Worm (Caenorhabditis elegans) whole organism, L1 larva: ENCODE results near the gene F08G5.3.

Experiments used
- C16A3.4 ChIP-seq: fragments of 150-350 bp; optimal IDR thresholded peaks from 2 replicates; lab custom pipeline; 2014; ENCODE audit warnings: missing biosample characterization, missing genetic modification characterization
- C34B4.2 ChIP-seq: sonication (generic microtip); optimal IDR thresholded peaks from 2 replicates; lab custom pipeline; 2017; ENCODE audit warnings: mild to moderate bottlenecking, missing genetic modification characterization, missing compliant biosample characterization
- F16B12.6 ChIP-seq: fragments of 150-350 bp; optimal IDR thresholded peaks from 2 replicates; lab custom pipeline; 2014; ENCODE audit warnings: missing biosample characterization, missing genetic modification characterization
- ceh-90 ChIP-seq: sonication (generic microtip); optimal IDR thresholded peaks from 2 replicates; lab custom pipeline; 2016; ENCODE audit warnings: missing genetic modification characterization, missing compliant biosample characterization
- ces-1 ChIP-seq: fragments of 150-350 bp; optimal IDR thresholded peaks from 2 replicates; lab custom pipeline; 2014; ENCODE audit warnings: missing biosample characterization, missing genetic modification reagents, missing genetic modification characterization
- efl-1 ChIP-seq, 4 experiments: fragments of 150-350 bp; optimal IDR thresholded peaks in 3 of 4; peaks in 1 of 4; 1 replicate in 1 of 4; 2 replicates in 3 of 4; lab custom pipeline; 2014; ENCODE audit warnings: missing biosample characterization in 2 of 4, missing genetic modification characterization in 2 of 4, missing genetic modification reagents in 2 of 4
- efl-3 ChIP-seq: fragments of 200-800 bp; sonication (Bioruptor generic); optimal IDR thresholded peaks from 2 replicates; lab custom pipeline; 2018; ENCODE audit warnings: mild to moderate bottlenecking, missing genetic modification characterization, missing compliant biosample characterization
- egl-13 ChIP-seq: sonication (generic microtip); optimal IDR thresholded peaks from 2 replicates; lab custom pipeline; 2016; ENCODE audit warnings: missing genotype, missing genetic modification reagents, missing genetic modification characterization, missing compliant biosample characterization
- elt-2 ChIP-seq: sonication (generic microtip); optimal IDR thresholded peaks from 2 replicates; lab custom pipeline; 2016; ENCODE audit warnings: missing genetic modification characterization, mild to moderate bottlenecking, inconsistent platforms, missing compliant biosample characterization, missing genetic modification reagents
- elt-3 ChIP-seq, 6 experiments: fragments of 150-350 bp in 1 of 6; sonication (generic microtip); optimal IDR thresholded peaks; 2 replicates each; lab custom pipeline; 2017 to 2018; ENCODE audit warnings: missing biosample characterization in 6 of 6, missing genetic modification characterization in 6 of 6, inconsistent platforms in 1 of 6
- fkh-10 ChIP-seq: sonication (generic microtip); optimal IDR thresholded peaks from 2 replicates; lab custom pipeline; 2017; ENCODE audit warnings: missing biosample characterization, missing genetic modification reagents, missing genetic modification characterization
- fkh-4 ChIP-seq: sonication (generic microtip); optimal IDR thresholded peaks from 2 replicates; lab custom pipeline; 2016; ENCODE audit warnings: missing compliant biosample characterization, missing genetic modification characterization, borderline replicate concordance
- fkh-8 ChIP-seq: sonication (generic microtip); optimal IDR thresholded peaks from 2 replicates; lab custom pipeline; 2016; ENCODE audit warnings: mild to moderate bottlenecking, missing genetic modification characterization, missing compliant biosample characterization
- hlh-17 ChIP-seq: fragments of 200-800 bp; sonication (Bioruptor generic); optimal IDR thresholded peaks from 2 replicates; lab custom pipeline; 2018; ENCODE audit warnings: missing genetic modification characterization, mild to moderate bottlenecking, missing compliant biosample characterization, moderate library complexity, borderline replicate concordance
- hpl-2 ChIP-seq: fragments of 150-350 bp; optimal IDR thresholded peaks from 2 replicates; lab custom pipeline; 2014; ENCODE audit warnings: missing biosample characterization, missing genetic modification reagents, missing genetic modification characterization
- jun-1 ChIP-seq: fragments of 150-350 bp; optimal IDR thresholded peaks from 2 replicates; lab custom pipeline; 2014; ENCODE audit warnings: missing biosample characterization, missing genetic modification reagents, missing genetic modification characterization
- lin-14 ChIP-seq: fragments of 200-800 bp; sonication (Bioruptor generic); optimal IDR thresholded peaks from 2 replicates; lab custom pipeline; 2018; ENCODE audit warnings: mild to moderate bottlenecking, missing genetic modification characterization, moderate library complexity, missing compliant biosample characterization
- lin-35 ChIP-seq, 2 experiments: fragments of 150-350 bp; optimal IDR thresholded peaks; 2 replicates each; lab custom pipeline; 2014; ENCODE audit warnings: missing biosample characterization in 2 of 2, missing genetic modification characterization in 2 of 2, missing genetic modification reagents in 2 of 2
- lir-3 ChIP-seq: sonication (generic microtip); optimal IDR thresholded peaks from 2 replicates; lab custom pipeline; 2016; ENCODE audit warnings: mild to moderate bottlenecking, missing genetic modification characterization, moderate library complexity, missing compliant biosample characterization; ENCODE audit not compliant: poor library complexity
- lsy-2 ChIP-seq, 2 experiments: fragments of 150-350 bp; optimal IDR thresholded peaks; 2 replicates each; lab custom pipeline; 2014; ENCODE audit warnings: missing biosample characterization in 2 of 2, missing genetic modification characterization in 2 of 2
- mef-2 ChIP-seq: fragments of 150-350 bp; optimal IDR thresholded peaks from 2 replicates; lab custom pipeline; 2014; ENCODE audit warnings: missing biosample characterization, missing genetic modification characterization
- nhr-11 ChIP-seq: fragments of 150-350 bp; optimal IDR thresholded peaks from 2 replicates; lab custom pipeline; 2014; ENCODE audit warnings: missing biosample characterization, missing genetic modification characterization
- nhr-12 ChIP-seq: sonication (generic microtip); optimal IDR thresholded peaks from 2 replicates; lab custom pipeline; 2017; ENCODE audit warnings: missing biosample characterization, missing genetic modification characterization
- nhr-19 ChIP-seq: fragments of 200-800 bp; sonication (Bioruptor generic); conservative IDR thresholded peaks from 2 replicates; pipeline ENCODE4 v1.3.6; 2022; ENCODE audit warnings: missing genetic modification characterization, missing compliant biosample characterization
- nhr-47 ChIP-seq: sonication (generic microtip); optimal IDR thresholded peaks from 2 replicates; lab custom pipeline; 2016; ENCODE audit warnings: mild to moderate bottlenecking, missing genetic modification characterization, moderate library complexity, missing compliant biosample characterization
- nhr-71 ChIP-seq: sonication (generic microtip); optimal IDR thresholded peaks from 2 replicates; lab custom pipeline; 2016; ENCODE audit warnings: mild to moderate bottlenecking, missing genetic modification characterization, moderate library complexity, missing compliant biosample characterization
- nhr-76 ChIP-seq: sonication (generic microtip); optimal IDR thresholded peaks from 2 replicates; lab custom pipeline; 2017; ENCODE audit warnings: missing biosample characterization, missing genetic modification characterization
- nhr-90 ChIP-seq: sonication (generic microtip); optimal IDR thresholded peaks from 2 replicates; lab custom pipeline; 2016; ENCODE audit warnings: mild to moderate bottlenecking, missing genetic modification characterization, missing compliant biosample characterization; ENCODE audit not compliant: poor library complexity
- pqm-1 ChIP-seq: sonication (generic microtip); optimal IDR thresholded peaks from 3 replicates; lab custom pipeline; 2017; ENCODE audit warnings: missing biosample characterization, missing genetic modification characterization
- rnt-1 ChIP-seq: sonication (generic microtip); optimal IDR thresholded peaks from 2 replicates; lab custom pipeline; 2016; ENCODE audit warnings: mild to moderate bottlenecking, missing genetic modification characterization, moderate library complexity, missing compliant biosample characterization
- skn-1 ChIP-seq: fragments of 150-350 bp; optimal IDR thresholded peaks from 2 replicates; lab custom pipeline; 2014; ENCODE audit warnings: missing biosample characterization, missing genetic modification characterization
- sox-4 ChIP-seq: sonication (generic microtip); optimal IDR thresholded peaks from 2 replicates; lab custom pipeline; 2016; ENCODE audit warnings: missing genetic modification characterization, missing compliant biosample characterization
- sptf-1 ChIP-seq: fragments of 150-350 bp; optimal IDR thresholded peaks from 2 replicates; lab custom pipeline; 2014; ENCODE audit warnings: missing biosample characterization, missing genetic modification characterization
- unc-130 ChIP-seq: fragments of 150-350 bp; optimal IDR thresholded peaks from 2 replicates; lab custom pipeline; 2017; ENCODE audit warnings: missing biosample characterization, missing genetic modification characterization, inconsistent platforms
- unc-62 ChIP-seq: fragments of 150-350 bp; optimal IDR thresholded peaks from 2 replicates; lab custom pipeline; 2014; ENCODE audit warnings: missing biosample characterization, missing genetic modification reagents, missing genetic modification characterization
- vab-15 ChIP-seq: sonication (generic microtip); optimal IDR thresholded peaks from 2 replicates; lab custom pipeline; 2017; ENCODE audit warnings: missing genotype, mild to moderate bottlenecking, missing genetic modification characterization, missing compliant biosample characterization
- zip-4 ChIP-seq: fragments of 200-800 bp; sonication (Bioruptor generic); optimal IDR thresholded peaks from 2 replicates; lab custom pipeline; 2018; ENCODE audit warnings: mild to moderate bottlenecking, missing genetic modification characterization, moderate library complexity, missing compliant biosample characterization

Gene F08G5.3

DNA sequence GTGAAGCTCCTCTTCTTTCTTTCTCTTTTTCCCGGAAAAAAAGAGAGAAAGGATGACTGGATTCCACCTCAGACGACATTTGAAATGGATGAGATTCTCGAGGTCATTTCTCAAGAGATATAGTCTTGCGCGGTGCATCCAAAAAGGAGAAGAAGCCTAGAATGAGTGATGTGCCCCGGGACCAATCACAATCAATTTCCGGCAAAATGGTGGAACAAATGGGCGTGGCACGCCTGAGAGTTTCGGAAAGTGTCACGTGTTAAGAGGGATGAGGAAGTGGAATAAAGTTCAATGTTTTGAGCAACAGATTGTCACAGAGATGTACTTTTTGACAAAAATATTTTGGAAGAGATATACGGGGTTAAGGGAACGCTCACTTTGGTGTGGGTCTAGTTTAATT, 8.2 kb upstream of the F08G5.3 start:
- TF ChIP-seq jun-1 (tag; lab: Kevin White, UChicago) (no peak), fkh-10 (GFP tag; lab: Kevin White, UChicago) (no peak), mef-2 (tag; lab: Kevin White, UChicago) (no peak), nhr-76 (tag; lab: Kevin White, UChicago) (no peak), unc-62 (no peak), C16A3.4 (tag; lab: Kevin White, UChicago) (no peak), efl-1 (optimal IDR thresholded peaks at IDR 0.05; lab: Kevin White, UChicago) (no peak), efl-1 (GFP tag; optimal IDR thresholded peaks at IDR 0.05 in 1 of 2; lab: Kevin White, UChicago) (peak in 1 of 2 experiments; percentile 56), lin-14 (GFP tag; lab: Kevin White, UChicago) (peak; percentile 68), ceh-90 (tag; lab: Kevin White, UChicago) (no peak), sox-4 (no peak), lir-3 (tag; lab: Kevin White, UChicago) (no peak), egl-13 (tag; lab: Kevin White, UChicago) (no peak)

DNA sequence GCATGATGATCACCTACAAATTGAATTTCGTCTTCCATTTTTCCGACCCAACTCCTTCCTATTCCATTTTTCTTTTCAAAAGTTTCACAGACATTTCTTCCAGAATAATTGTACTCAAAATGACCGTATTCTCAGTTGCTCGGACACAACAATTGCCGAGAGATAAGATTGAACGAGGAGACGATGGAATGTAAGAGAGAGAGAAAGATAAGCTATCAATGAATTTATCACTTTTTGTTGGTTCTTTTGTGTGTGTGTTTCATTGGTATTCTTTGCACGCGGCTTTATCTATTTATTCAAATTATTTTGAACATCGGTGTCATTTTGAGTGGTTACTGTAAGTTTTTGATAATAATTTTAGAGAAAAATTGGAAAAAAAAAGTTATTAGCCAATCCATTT, 3.1 kb upstream of the F08G5.3 start, which contains the start of gene ugt-65:
Gene ugt-65 (plus strand): TSS at position 229 of the 400 bp plus-strand sequence.
- TF ChIP-seq elt-2 (tag; lab: Kevin White, UChicago), result peak; percentile 85
- no peak for TF ChIP-seq lsy-2 (tag; optimal IDR thresholded peaks at IDR 0.05; lab: Kevin White, UChicago)
- no peak for TF ChIP-seq fkh-4 (tag; lab: Kevin White, UChicago)
- TF ChIP-seq lir-3 (tag; lab: Kevin White, UChicago), result no peak
- TF ChIP-seq efl-3 (GFP tag; lab: Kevin White, UChicago), result no peak
- no peak for TF ChIP-seq nhr-12 (tag; lab: Kevin White, UChicago)
- no peak for TF ChIP-seq nhr-90 (tag; lab: Kevin White, UChicago)
- TF ChIP-seq mef-2 (tag; lab: Kevin White, UChicago), result no peak
- TF ChIP-seq F16B12.6 (tag; lab: Kevin White, UChicago), result no peak
- no peak for TF ChIP-seq fkh-10 (GFP tag; lab: Kevin White, UChicago)
- peak; percentile 38 for TF ChIP-seq lin-14 (GFP tag; lab: Kevin White, UChicago)
- no peak for TF ChIP-seq zip-4 (GFP tag; lab: Kevin White, UChicago)
- TF ChIP-seq skn-1, result no peak
- TF ChIP-seq C34B4.2 (tag; lab: Kevin White, UChicago), result no peak
- TF ChIP-seq unc-130, result no peak
- TF ChIP-seq vab-15 (tag; lab: Kevin White, UChicago), result no peak
- TF ChIP-seq C16A3.4 (tag; lab: Kevin White, UChicago), result no peak
- TF ChIP-seq efl-1 (optimal IDR thresholded peaks at IDR 0.05; lab: Kevin White, UChicago), result no peak
- TF ChIP-seq efl-1 (GFP tag; optimal IDR thresholded peaks at IDR 0.05 in 1 of 2; lab: Kevin White, UChicago), result peak in 1 of 2 experiments; percentile 90

DNA sequence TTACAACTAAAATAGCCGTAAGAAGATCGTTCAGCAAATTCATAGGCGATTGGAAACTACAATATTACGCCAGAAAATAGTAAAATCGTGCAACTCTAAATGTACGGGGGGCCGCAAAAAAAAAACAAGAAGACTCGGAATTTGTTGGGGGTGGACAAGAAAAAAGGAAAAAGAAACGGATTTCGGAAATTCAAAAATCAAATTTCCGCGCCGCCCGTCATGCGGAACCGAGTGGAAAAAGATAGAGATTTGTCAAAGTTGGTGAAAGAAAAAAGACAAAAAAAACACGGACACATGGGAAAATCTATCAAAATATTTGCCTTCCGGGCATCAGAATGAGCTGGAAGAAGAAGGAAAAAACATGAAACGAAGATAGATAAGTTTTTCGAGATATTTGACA, 1.9 kb upstream of the F08G5.3 start:
- TF ChIP-seq nhr-47 (no peak), lin-14 (GFP tag; lab: Kevin White, UChicago) (peak; percentile 74), fkh-10 (GFP tag; lab: Kevin White, UChicago) (peak; percentile 74)

DNA sequence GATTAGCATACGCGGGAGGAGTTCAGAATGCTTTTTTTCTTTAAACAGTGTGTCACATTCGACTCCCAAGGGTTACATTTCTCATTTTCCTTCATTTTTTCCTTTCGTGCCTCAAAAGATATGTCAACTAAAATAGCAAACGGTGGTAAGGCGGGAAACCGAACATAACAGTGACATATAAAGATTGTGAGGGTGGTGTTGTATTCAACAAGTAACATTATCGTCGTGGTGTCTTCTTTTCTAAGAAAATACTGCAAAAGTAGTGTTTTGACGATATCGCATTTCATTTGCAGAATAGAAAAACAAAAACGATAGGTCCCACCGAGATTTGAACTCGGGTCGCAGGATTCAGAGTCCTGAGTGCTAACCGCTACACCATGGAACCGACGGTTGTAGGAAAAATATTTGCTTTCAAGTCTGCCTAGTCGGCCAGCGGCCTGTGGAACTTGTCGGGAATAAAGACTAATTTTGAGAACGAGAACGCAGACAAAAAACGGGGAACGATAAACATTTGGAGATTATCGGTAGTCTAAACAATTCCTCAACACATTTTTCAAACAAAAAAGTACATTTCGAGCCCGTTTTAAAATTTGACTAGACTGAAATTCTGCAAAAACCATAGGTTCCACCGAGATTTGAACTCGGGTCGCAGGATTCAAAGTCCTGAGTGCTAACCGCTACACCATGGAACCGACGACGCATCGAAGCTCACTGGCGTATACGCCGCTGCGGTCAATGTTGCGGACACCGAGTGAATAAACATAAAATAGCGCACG, 569 bp downstream of the F08G5.3 start:
- no peak for TF ChIP-seq hlh-17 (GFP tag; lab: Kevin White, UChicago)
- no peak for TF ChIP-seq fkh-4 (tag; lab: Kevin White, UChicago)
- TF ChIP-seq nhr-19 (GFP tag; lab: Robert Waterston, UW), result peak; percentile 34
- no peak for TF ChIP-seq pqm-1 (tag; lab: Kevin White, UChicago)
- no peak for TF ChIP-seq ces-1
- no peak for TF ChIP-seq lin-14 (GFP tag; lab: Kevin White, UChicago)
- TF ChIP-seq nhr-11, result no peak
- no peak for TF ChIP-seq sptf-1 (tag; lab: Kevin White, UChicago)
- no peak for TF ChIP-seq elt-3 (tag; optimal IDR thresholded peaks at IDR 0.05; lab: Kevin White, UChicago)
- TF ChIP-seq lin-35 (GFP tag; optimal IDR thresholded peaks at IDR 0.05; lab: Kevin White, UChicago), result peak in 1 of 2 experiments; percentile 10
- peak in 1 of 2 experiments; percentile 24 for TF ChIP-seq lsy-2 (tag; optimal IDR thresholded peaks at IDR 0.05; lab: Kevin White, UChicago)
- TF ChIP-seq rnt-1 (tag; lab: Kevin White, UChicago), result peak; percentile 21
- TF ChIP-seq unc-62, result no peak
- TF ChIP-seq nhr-71 (tag; lab: Kevin White, UChicago), result peak; percentile 13
- no peak for TF ChIP-seq fkh-8 (tag; lab: Kevin White, UChicago)
- no peak for TF ChIP-seq hpl-2 (GFP tag; lab: Kevin White, UChicago)
- peak in 1 of 2 experiments; percentile 10 for TF ChIP-seq efl-1 (optimal IDR thresholded peaks at IDR 0.05; lab: Kevin White, UChicago)
- TF ChIP-seq efl-1 (GFP tag; optimal IDR thresholded peaks at IDR 0.05 in 1 of 2; lab: Kevin White, UChicago), result peak in 1 of 2 experiments; percentile 87
